Worm (Caenorhabditis elegans) whole organism, late embryonic: Measurements from ENCODE around the gene B0395.3.

Experiments used
- C08G9.2 ChIP-seq: sonication (generic microtip); optimal IDR thresholded peaks from 2 replicates; lab custom pipeline; 2016; ENCODE audit warnings: mild to moderate bottlenecking, missing genetic modification characterization, moderate library complexity, missing compliant biosample characterization
- ceh-6 ChIP-seq: fragments of 200-800 bp; sonication (Bioruptor generic); optimal IDR thresholded peaks from 2 replicates; lab custom pipeline; 2018; ENCODE audit warnings: mild to moderate bottlenecking, missing genetic modification characterization, missing compliant biosample characterization
- ceh-9 ChIP-seq: sonication (generic microtip); optimal IDR thresholded peaks from 2 replicates; lab custom pipeline; 2016; ENCODE audit warnings: mild to moderate bottlenecking, missing genetic modification characterization, inconsistent platforms, missing compliant biosample characterization
- dmd-4 ChIP-seq: sonication (generic microtip); optimal IDR thresholded peaks from 2 replicates; lab custom pipeline; 2016; ENCODE audit warnings: borderline replicate concordance, missing genetic modification characterization, missing compliant biosample characterization
- elt-2 ChIP-seq: sonication (generic microtip); optimal IDR thresholded peaks from 2 replicates; lab custom pipeline; 2016; ENCODE audit warnings: missing genetic modification reagents, missing genetic modification characterization, missing compliant biosample characterization
- elt-4 ChIP-seq: sonication (generic microtip); optimal IDR thresholded peaks from 2 replicates; lab custom pipeline; 2016; ENCODE audit warnings: missing genetic modification characterization, missing compliant biosample characterization
- lin-11 ChIP-seq: fragments of 200-800 bp; sonication (Bioruptor generic); optimal IDR thresholded peaks from 2 replicates; lab custom pipeline; 2018; ENCODE audit warnings: mild to moderate bottlenecking, missing genetic modification characterization, missing compliant biosample characterization
- pax-1 ChIP-seq: fragments of 150-350 bp; optimal IDR thresholded peaks from 2 replicates; lab custom pipeline; 2014; ENCODE audit warnings: missing biosample characterization, missing genetic modification characterization
- tbx-2 ChIP-seq: sonication (generic microtip); optimal IDR thresholded peaks from 2 replicates; lab custom pipeline; 2016; ENCODE audit warnings: missing genetic modification characterization, missing compliant biosample characterization

DNA sequence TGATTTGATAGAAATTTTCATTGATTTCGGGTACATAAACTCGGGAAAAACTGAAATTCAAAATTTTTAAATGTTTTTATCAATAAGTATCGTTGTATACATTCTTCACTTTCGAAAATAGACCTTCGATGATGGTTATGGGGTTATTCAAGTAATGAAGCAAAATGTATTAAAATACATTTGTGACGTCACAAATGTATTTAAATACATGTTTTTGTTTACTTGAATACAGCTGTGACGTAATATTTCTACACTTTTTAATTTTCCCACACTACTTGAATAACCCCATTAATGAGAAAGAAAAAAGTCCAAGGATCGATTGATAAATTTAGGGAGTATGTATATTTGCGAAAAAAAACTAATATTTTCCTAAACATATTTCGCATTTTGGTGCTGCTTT lies 27.9 kb upstream of the B0395.3 start:
- TF ChIP-seq elt-2 (tag; lab: Kevin White, UChicago) (no peak), ceh-9 (tag; lab: Kevin White, UChicago) (no peak), C08G9.2 (no peak), pax-1 (tag; lab: Kevin White, UChicago) (no peak), lin-11 (no peak), tbx-2 (no peak), dmd-4 (tag; lab: Kevin White, UChicago) (no peak), ceh-6 (no peak), elt-4 (tag; lab: Kevin White, UChicago) (no peak)
